Fruit fly (Drosophila melanogaster) whole organism, embryonic: ENCODE data around the gene Edg91.

ENCODE experiments used
- Ada2b ChIP-seq: fragments of 200-800 bp; sonication (Bioruptor generic); IDR thresholded peaks from 2 replicates; pipeline ENCODE4 v1.3.6; 2022; ENCODE audit warnings: missing biosample characterization, missing genetic modification characterization
- B-H2 ChIP-seq: fragments of 200-800 bp; sonication (Bioruptor generic); optimal IDR thresholded peaks from 2 replicates; lab custom pipeline; 2018; ENCODE audit warnings: missing biosample characterization, mild to moderate bottlenecking, missing genetic modification characterization
- Bteb2 ChIP-seq: fragments of 200-800 bp; sonication (Bioruptor generic); optimal IDR thresholded peaks from 2 replicates; lab custom pipeline; 2016; ENCODE audit warnings: missing biosample characterization, missing genetic modification characterization
- C15 ChIP-seq: fragments of 200-800 bp; sonication (Bioruptor generic); IDR thresholded peaks from 3 replicates; pipeline ENCODE4 v1.3.6; 2022; ENCODE audit warnings: missing biosample characterization, missing genetic modification characterization
- CG10565 ChIP-seq: fragments of 200-800 bp; sonication (Bioruptor generic); optimal IDR thresholded peaks from 3 replicates; lab custom pipeline; 2016; ENCODE audit warnings: missing biosample characterization, mild to moderate bottlenecking, missing genetic modification characterization
- CG11085 ChIP-seq: fragments of 200-800 bp; sonication (Bioruptor generic); IDR thresholded peaks from 2 replicates; pipeline ENCODE4 v1.3.6; 2022; ENCODE audit warnings: missing biosample characterization, missing genetic modification characterization
- CG11456 ChIP-seq: fragments of 200-800 bp; sonication (Bioruptor generic); IDR thresholded peaks from 3 replicates; pipeline ENCODE4 v1.3.6; 2022; ENCODE audit warnings: missing biosample characterization, missing genetic modification characterization
- CG12071 ChIP-seq: fragments of 200-800 bp; sonication (Bioruptor generic); optimal IDR thresholded peaks from 3 replicates; lab custom pipeline; 2018; ENCODE audit warnings: missing biosample characterization, mild to moderate bottlenecking, missing genetic modification characterization
- CG12219 ChIP-seq: fragments of 200-800 bp; sonication (Bioruptor generic); optimal IDR thresholded peaks from 3 replicates; lab custom pipeline; 2018; ENCODE audit warnings: missing biosample characterization, mild to moderate bottlenecking, missing genetic modification characterization
- CG17359 ChIP-seq: fragments of 200-800 bp; sonication (Bioruptor generic); optimal IDR thresholded peaks from 3 replicates; lab custom pipeline; 2018; ENCODE audit warnings: missing biosample characterization, mild to moderate bottlenecking, missing genetic modification characterization, moderate library complexity
- CG18476 ChIP-seq: fragments of 200-800 bp; sonication (Bioruptor generic); optimal IDR thresholded peaks from 2 replicates; lab custom pipeline; 2016; ENCODE audit warnings: missing biosample characterization, mild to moderate bottlenecking, missing genetic modification characterization
- CG2889 ChIP-seq: fragments of 200-800 bp; sonication (Bioruptor generic); IDR thresholded peaks from 3 replicates; pipeline ENCODE4 v1.3.6; 2022; ENCODE audit warnings: missing biosample characterization, missing genetic modification characterization
- CG30403 ChIP-seq: fragments of 200-800 bp; sonication (Bioruptor generic); optimal IDR thresholded peaks from 3 replicates; lab custom pipeline; 2016; ENCODE audit warnings: missing biosample characterization, missing genetic modification characterization
- CG32532 ChIP-seq: fragments of 200-800 bp; sonication (Bioruptor generic); IDR thresholded peaks from 2 replicates; pipeline ENCODE4 v1.3.6; 2022; ENCODE audit warnings: missing biosample characterization, missing genetic modification characterization
- CG32767 ChIP-seq: fragments of 200-800 bp; sonication (Bioruptor generic); IDR thresholded peaks from 2 replicates; pipeline ENCODE4 v1.3.6; 2022; ENCODE audit warnings: missing biosample characterization, missing genetic modification characterization
- CG3281 ChIP-seq: fragments of 200-800 bp; sonication (Bioruptor generic); optimal IDR thresholded peaks from 3 replicates; lab custom pipeline; 2017; ENCODE audit warnings: missing biosample characterization, mild to moderate bottlenecking, missing genetic modification characterization
- CG33213 ChIP-seq: fragments of 200-800 bp; sonication (Bioruptor generic); optimal IDR thresholded peaks from 3 replicates; lab custom pipeline; 2016; ENCODE audit warnings: missing biosample characterization, missing genetic modification characterization
- CG4328 ChIP-seq: fragments of 200-800 bp; sonication (Bioruptor generic); optimal IDR thresholded peaks from 3 replicates; lab custom pipeline; 2017; ENCODE audit warnings: missing biosample characterization, missing genetic modification reagents, missing genetic modification characterization
- CG4820 ChIP-seq: fragments of 200-800 bp; sonication (Bioruptor generic); optimal IDR thresholded peaks from 3 replicates; lab custom pipeline; 2016; ENCODE audit warnings: missing biosample characterization, missing genetic modification characterization
- CG6254 ChIP-seq: fragments of 200-800 bp; sonication (Bioruptor generic); optimal IDR thresholded peaks from 3 replicates; lab custom pipeline; 2017; ENCODE audit warnings: mild to moderate bottlenecking, missing biosample characterization, missing genetic modification reagents, missing genetic modification characterization
- Camta ChIP-seq: fragments of 200-800 bp; sonication (Bioruptor generic); optimal IDR thresholded peaks from 2 replicates; lab custom pipeline; 2016; ENCODE audit warnings: missing biosample characterization, missing genetic modification characterization
- D19A ChIP-seq: fragments of 200-800 bp; optimal IDR thresholded peaks from 3 replicates; lab custom pipeline; 2019; ENCODE audit warnings: missing biosample characterization, mild to moderate bottlenecking, missing genetic modification characterization, moderate library complexity
- D19B ChIP-seq: fragments of 200-800 bp; sonication (Bioruptor generic); optimal IDR thresholded peaks from 2 replicates; lab custom pipeline; 2017; ENCODE audit warnings: missing biosample characterization, mild to moderate bottlenecking, missing genetic modification characterization
- Dad ChIP-seq: fragments of 200-800 bp; sonication (Bioruptor generic); optimal IDR thresholded peaks from 3 replicates; lab custom pipeline; 2016; ENCODE audit warnings: missing biosample characterization, missing genetic modification characterization
- Dp ChIP-seq: fragments of 200-800 bp; sonication (Bioruptor generic); optimal IDR thresholded peaks from 2 replicates; lab custom pipeline; 2018; ENCODE audit warnings: missing biosample characterization, mild to moderate bottlenecking, missing genetic modification characterization, moderate library complexity
- Ets65A ChIP-seq: fragments of 200-800 bp; sonication (Bioruptor generic); peaks from one replicate; lab custom pipeline; 2016; ENCODE audit warnings: missing biosample characterization, missing genetic modification characterization
- Hmx ChIP-seq: fragments of 200-800 bp; sonication (Bioruptor generic); optimal IDR thresholded peaks from 2 replicates; lab custom pipeline; 2016; ENCODE audit warnings: missing biosample characterization, missing genetic modification characterization
- Lhr ChIP-seq: fragments of 200-800 bp; sonication (Bioruptor generic); optimal IDR thresholded peaks from 3 replicates; lab custom pipeline; 2017; ENCODE audit warnings: mild to moderate bottlenecking, missing biosample characterization, missing genetic modification reagents, missing genetic modification characterization
- Max ChIP-seq: fragments of 200-800 bp; sonication (Bioruptor generic); optimal IDR thresholded peaks from 2 replicates; lab custom pipeline; 2016; ENCODE audit warnings: missing biosample characterization, mild to moderate bottlenecking, missing genetic modification characterization
- NC2α ChIP-seq: fragments of 200-800 bp; sonication (Bioruptor generic); optimal IDR thresholded peaks from 2 replicates; lab custom pipeline; 2016; ENCODE audit warnings: missing biosample characterization, missing genetic modification characterization
- Nf-YB ChIP-seq: fragments of 200-800 bp; sonication (Bioruptor generic); optimal IDR thresholded peaks from 3 replicates; lab custom pipeline; 2019; ENCODE audit warnings: missing biosample characterization, mild to moderate bottlenecking, missing genetic modification characterization, moderate library complexity
- TFAM ChIP-seq: fragments of 200-800 bp; sonication (Bioruptor generic); optimal IDR thresholded peaks from 2 replicates; lab custom pipeline; 2017; ENCODE audit warnings: missing biosample characterization, missing genetic modification characterization, inconsistent platforms
- amos ChIP-seq: fragments of 200-800 bp; sonication (Bioruptor generic); IDR thresholded peaks from 2 replicates; pipeline ENCODE4 v1.3.6; 2022; ENCODE audit warnings: missing biosample characterization, missing genetic modification characterization; ENCODE audit not compliant: partially characterized antibody
- aop ChIP-seq: fragments of 200-800 bp; sonication (Bioruptor generic); IDR thresholded peaks from 2 replicates; pipeline ENCODE4 v1.3.6; 2022; ENCODE audit warnings: missing biosample characterization, missing genetic modification characterization
- ase ChIP-seq: fragments of 200-800 bp; sonication (Bioruptor generic); IDR thresholded peaks from 3 replicates; pipeline ENCODE4 v1.3.6; 2022; ENCODE audit warnings: missing biosample characterization, missing genetic modification characterization
- ash1 ChIP-seq: fragments of 200-800 bp; sonication (Bioruptor generic); optimal IDR thresholded peaks from 2 replicates; lab custom pipeline; 2018; ENCODE audit warnings: missing biosample characterization, mild to moderate bottlenecking, missing genetic modification characterization
- btn ChIP-seq: fragments of 200-800 bp; sonication (Bioruptor generic); optimal IDR thresholded peaks from 2 replicates; lab custom pipeline; 2016; ENCODE audit warnings: missing biosample characterization, missing genetic modification characterization
- cad ChIP-seq: fragments of >200 bp; optimal IDR thresholded peaks from 2 replicates; lab custom pipeline; 2017; ENCODE audit warnings: missing biosample characterization, missing genetic modification characterization
- croc ChIP-seq: fragments of 200-800 bp; sonication (Bioruptor generic); conservative IDR thresholded peaks from 3 replicates; pipeline ENCODE4 v1.3.6; 2022; ENCODE audit warnings: missing biosample characterization, missing genetic modification characterization
- dysf ChIP-seq: fragments of 200-800 bp; sonication (Bioruptor generic); IDR thresholded peaks from 3 replicates; pipeline ENCODE4 v1.3.6; 2022; ENCODE audit warnings: missing biosample characterization, missing genetic modification characterization
- esg ChIP-seq: fragments of 200-800 bp; sonication (Bioruptor generic); conservative IDR thresholded peaks from 2 replicates; pipeline ENCODE4 v1.3.6; 2022; ENCODE audit warnings: missing biosample characterization, missing genetic modification characterization
- ewg ChIP-seq: fragments of 200-800 bp; sonication (Bioruptor generic); optimal IDR thresholded peaks from 3 replicates; lab custom pipeline; 2017; ENCODE audit warnings: mild to moderate bottlenecking, missing biosample characterization, missing genetic modification reagents, missing genetic modification characterization
- fru ChIP-seq: fragments of >200 bp; optimal IDR thresholded peaks from 2 replicates; lab custom pipeline; 2017
- gt ChIP-seq: fragments of 200-800 bp; sonication (Bioruptor generic); IDR thresholded peaks from 2 replicates; pipeline ENCODE4 v1.3.6; 2022; ENCODE audit warnings: missing biosample characterization, missing genetic modification characterization
- pb ChIP-seq: fragments of 200-800 bp; sonication (Bioruptor generic); optimal IDR thresholded peaks from 3 replicates; lab custom pipeline; 2016; ENCODE audit warnings: missing biosample characterization, missing genetic modification characterization
- pros ChIP-seq: fragments of 200-800 bp; sonication (Bioruptor generic); optimal IDR thresholded peaks from 3 replicates; lab custom pipeline; 2019; ENCODE audit warnings: missing biosample characterization, mild to moderate bottlenecking, missing genetic modification characterization, moderate library complexity
- sisA ChIP-seq: fragments of 200-800 bp; sonication (Bioruptor generic); IDR thresholded peaks from 2 replicates; pipeline ENCODE4 v1.3.6; 2022; ENCODE audit warnings: missing biosample characterization, missing genetic modification characterization
- sqz ChIP-seq: fragments of 200-800 bp; sonication (Bioruptor generic); optimal IDR thresholded peaks from 3 replicates; lab custom pipeline; 2018; ENCODE audit warnings: missing biosample characterization, mild to moderate bottlenecking, missing genetic modification characterization
- tna ChIP-seq: fragments of 200-800 bp; sonication (Bioruptor generic); IDR thresholded peaks from 2 replicates; pipeline ENCODE4 v1.3.6; 2022; ENCODE audit warnings: missing biosample characterization, missing genetic modification characterization; ENCODE audit not compliant: partially characterized antibody
- tx ChIP-seq: fragments of 200-800 bp; sonication (Bioruptor generic); optimal IDR thresholded peaks from 2 replicates; lab custom pipeline; 2016; ENCODE audit warnings: missing biosample characterization, missing genetic modification characterization
- usp ChIP-seq: fragments of >200 bp; optimal IDR thresholded peaks from 2 replicates; lab custom pipeline; 2017; ENCODE audit warnings: missing biosample characterization, missing genetic modification characterization

Edg91 gene

DNA sequence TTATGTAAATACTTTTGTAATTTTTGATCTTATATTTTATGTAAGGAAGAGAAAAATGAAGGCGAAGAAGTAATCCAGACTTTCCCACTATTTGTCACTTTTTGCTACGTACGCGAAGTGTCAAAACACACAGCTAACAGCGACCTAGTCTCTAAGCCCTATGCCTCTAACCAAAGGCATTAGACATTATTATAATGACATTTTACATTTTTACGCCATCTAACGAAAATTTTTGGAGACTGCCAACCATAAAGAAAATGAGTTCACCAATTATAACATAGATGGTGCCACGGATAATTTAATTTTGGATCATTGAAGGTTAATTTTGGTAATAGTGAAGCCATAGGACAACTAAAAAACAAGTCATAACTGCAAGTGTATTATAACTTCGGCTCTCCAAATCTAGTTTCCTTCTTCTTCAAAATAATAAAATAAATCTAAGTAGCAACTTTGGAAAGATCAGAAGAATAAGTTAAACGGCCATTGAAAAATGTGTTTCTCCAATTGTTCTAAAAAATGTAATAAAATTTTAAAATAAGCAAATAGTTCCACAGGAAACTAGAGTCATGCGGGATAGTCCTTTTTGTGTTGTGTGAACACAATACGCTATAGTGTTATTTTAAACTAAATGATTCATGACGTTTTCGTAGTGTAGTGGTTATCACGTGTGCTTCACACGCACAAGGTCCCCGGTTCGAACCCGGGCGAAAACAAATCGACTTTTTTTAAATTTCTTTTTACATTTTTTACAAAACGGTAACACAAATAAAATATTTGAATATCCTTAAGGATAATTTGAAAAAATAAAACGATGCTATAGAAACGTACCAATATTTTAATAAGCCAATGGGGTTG, 6.0 kb upstream of the Edg91 start (continued):
- no peak for TF ChIP-seq Dad (GFP tag; lab: Kevin White, UChicago)
- no peak for TF ChIP-seq Ada2b (GFP tag; lab: Robert Waterston, UW)
- no peak for TF ChIP-seq CG2889 (GFP tag; lab: Robert Waterston, UW)
- no peak for TF ChIP-seq tna
- no peak for TF ChIP-seq ewg (GFP tag; lab: Kevin White, UChicago)
- peak; percentile 30 for TF ChIP-seq CG6254 (GFP tag; lab: Kevin White, UChicago)
- peak; percentile 26 for TF ChIP-seq Lhr
- no peak for TF ChIP-seq esg (GFP tag; lab: Robert Waterston, UW)
- no peak for TF ChIP-seq Camta (GFP tag; lab: Kevin White, UChicago)
- peak; percentile 39 for TF ChIP-seq CG30403 (GFP tag; lab: Kevin White, UChicago)
- no peak for TF ChIP-seq usp
- TF ChIP-seq dysf = no peak
- TF ChIP-seq B-H2 (GFP tag; lab: Kevin White, UChicago) = no peak
- TF ChIP-seq sqz = no peak
- no peak for TF ChIP-seq Max (GFP tag; lab: Kevin White, UChicago)
- TF ChIP-seq Hmx (GFP tag; lab: Kevin White, UChicago) = no peak
- TF ChIP-seq CG12219 (GFP tag; lab: Kevin White, UChicago) = no peak
- TF ChIP-seq tx (GFP tag; lab: Kevin White, UChicago) = no peak
- TF ChIP-seq Ets65A (GFP tag; lab: Kevin White, UChicago) = peak; percentile 93
- no peak for TF ChIP-seq CG12071 (GFP tag; lab: Kevin White, UChicago)
- peak; percentile 2 for TF ChIP-seq CG17359 (tag; lab: Kevin White, UChicago)
- TF ChIP-seq D19B = no peak
- peak; percentile 50 for TF ChIP-seq amos (GFP tag; lab: Robert Waterston, UW)
- no peak for TF ChIP-seq NC2α
- TF ChIP-seq TFAM (GFP tag; lab: Kevin White, UChicago) = no peak
- TF ChIP-seq Bteb2 = no peak
- no peak for TF ChIP-seq CG4328
- no peak for TF ChIP-seq aop (GFP tag; lab: Robert Waterston, UW)
- TF ChIP-seq CG10565 (GFP tag; lab: Kevin White, UChicago) = no peak
- TF ChIP-seq CG18476 (GFP tag; lab: Kevin White, UChicago) = no peak
- no peak for TF ChIP-seq btn (GFP tag; lab: Kevin White, UChicago)
- TF ChIP-seq CG33213 (GFP tag; lab: Kevin White, UChicago) = no peak
- TF ChIP-seq CG4820 = no peak
- peak; percentile 62; the same call in 1 of the 2 replicates for TF ChIP-seq CG32532
- TF ChIP-seq croc (GFP tag; lab: Robert Waterston, UW) = no peak
- no peak for TF ChIP-seq gt (GFP tag; lab: Robert Waterston, UW)
- peak; percentile 36 for TF ChIP-seq CG3281 (GFP tag; lab: Kevin White, UChicago)
- TF ChIP-seq ash1 (GFP tag; lab: Kevin White, UChicago) = no peak
- no peak for TF ChIP-seq Nf-YB
- TF ChIP-seq fru (lab: Kevin White, UChicago) = no peak
- TF ChIP-seq D19A = peak; percentile 70
- peak; percentile 82 for TF ChIP-seq pros (GFP tag; lab: Kevin White, UChicago)
- TF ChIP-seq cad (GFP tag; lab: Kevin White, UChicago) = no peak
- TF ChIP-seq sisA = no peak
- no peak for TF ChIP-seq Dp (GFP tag; lab: Kevin White, UChicago)
- TF ChIP-seq CG11456 (GFP tag; lab: Robert Waterston, UW) = peak; percentile 80
- no peak for TF ChIP-seq C15 (GFP tag; lab: Robert Waterston, UW)
- no peak for TF ChIP-seq pb (GFP tag; lab: Kevin White, UChicago)
- TF ChIP-seq ase (GFP tag; lab: Robert Waterston, UW) = 0 out of 3 replicates have a peak, but pooled peaks have one; percentile 32
- 0 out of 2 replicates have a peak, but pooled peaks have one; percentile 32 for TF ChIP-seq CG11085 (GFP tag; lab: Robert Waterston, UW)
- TF ChIP-seq CG32767 (GFP tag; lab: Robert Waterston, UW) = no peak
